Worm (Caenorhabditis elegans) whole organism, L1 larva: ENCODE measurements around the gene pha-1.

Source experiments
- C04F5.9 ChIP-seq: sonication (generic microtip); optimal IDR thresholded peaks from 2 replicates; lab custom pipeline; 2016; ENCODE audit warnings: missing genetic modification characterization, missing compliant biosample characterization
- F16B12.6 ChIP-seq: fragments of 150-350 bp; optimal IDR thresholded peaks from 2 replicates; lab custom pipeline; 2014; ENCODE audit warnings: missing biosample characterization, missing genetic modification characterization
- aha-1 ChIP-seq: fragments of 150-350 bp; optimal IDR thresholded peaks from 2 replicates; lab custom pipeline; 2014; ENCODE audit warnings: missing biosample characterization, missing genetic modification characterization
- alr-1 ChIP-seq: fragments of 200-800 bp; sonication (Bioruptor generic); optimal IDR thresholded peaks from 2 replicates; lab custom pipeline; 2018; ENCODE audit warnings: borderline replicate concordance, mild to moderate bottlenecking, missing genetic modification characterization, missing compliant biosample characterization
- ama-1 ChIP-seq: fragments of 150-350 bp; optimal IDR thresholded peaks from 2 replicates; lab custom pipeline; 2014
- blmp-1 ChIP-seq: fragments of 150-350 bp; optimal IDR thresholded peaks from 2 replicates; lab custom pipeline; 2014; ENCODE audit warnings: missing biosample characterization, missing genetic modification characterization
- ceh-82 ChIP-seq, 3 experiments: fragments of 150-350 bp in 1 of 3; sonication (generic microtip) in 2 of 3; optimal IDR thresholded peaks; 2 replicates each; lab custom pipeline; 2014 to 2017; ENCODE audit warnings: missing biosample characterization in 3 of 3, missing genetic modification characterization in 3 of 3
- ceh-88 ChIP-seq: fragments of 200-800 bp; sonication (Bioruptor generic); IDR thresholded peaks from 2 replicates; pipeline ENCODE4 v1.3.6; 2022; ENCODE audit warnings: missing genetic modification characterization, missing compliant biosample characterization
- dpl-1 ChIP-seq, 3 experiments: fragments of 150-350 bp in 2 of 3; sonication (generic microtip) in 1 of 3; optimal IDR thresholded peaks; 2 replicates each; lab custom pipeline; 2014 to 2017; ENCODE audit warnings: missing biosample characterization in 3 of 3, missing genetic modification characterization in 3 of 3, missing genetic modification reagents in 3 of 3
- dsc-1 ChIP-seq: sonication (generic microtip); optimal IDR thresholded peaks from 2 replicates; lab custom pipeline; 2016; ENCODE audit warnings: mild to moderate bottlenecking, missing genetic modification characterization, missing compliant biosample characterization
- efl-1 ChIP-seq, 4 experiments: fragments of 150-350 bp; optimal IDR thresholded peaks in 3 of 4; peaks in 1 of 4; 1 replicate in 1 of 4; 2 replicates in 3 of 4; lab custom pipeline; 2014; ENCODE audit warnings: missing biosample characterization in 2 of 4, missing genetic modification characterization in 2 of 4, missing genetic modification reagents in 2 of 4
- efl-3 ChIP-seq: fragments of 200-800 bp; sonication (Bioruptor generic); optimal IDR thresholded peaks from 2 replicates; lab custom pipeline; 2018; ENCODE audit warnings: mild to moderate bottlenecking, missing genetic modification characterization, missing compliant biosample characterization
- elt-2 ChIP-seq: sonication (generic microtip); optimal IDR thresholded peaks from 2 replicates; lab custom pipeline; 2016; ENCODE audit warnings: missing genetic modification characterization, mild to moderate bottlenecking, inconsistent platforms, missing compliant biosample characterization, missing genetic modification reagents
- fkh-8 ChIP-seq: sonication (generic microtip); optimal IDR thresholded peaks from 2 replicates; lab custom pipeline; 2016; ENCODE audit warnings: mild to moderate bottlenecking, missing genetic modification characterization, missing compliant biosample characterization
- fos-1 ChIP-seq: fragments of 150-350 bp; optimal IDR thresholded peaks from 2 replicates; lab custom pipeline; 2014; ENCODE audit warnings: missing biosample characterization, missing genetic modification characterization
- grh-1 ChIP-seq: fragments of 200-800 bp; sonication (Bioruptor generic); IDR thresholded peaks from 2 replicates; pipeline ENCODE4 v1.3.6; 2022; ENCODE audit warnings: missing genetic modification reagents, missing genetic modification characterization, missing compliant biosample characterization
- hlh-4 ChIP-seq: sonication (generic microtip); optimal IDR thresholded peaks from 2 replicates; lab custom pipeline; 2016; ENCODE audit warnings: mild to moderate bottlenecking, missing genetic modification characterization, missing compliant biosample characterization
- irx-1 ChIP-seq: sonication (generic microtip); optimal IDR thresholded peaks from 2 replicates; lab custom pipeline; 2016; ENCODE audit warnings: missing genetic modification characterization, missing compliant biosample characterization
- isw-1 ChIP-seq: fragments of 200-800 bp; sonication (Bioruptor generic); IDR thresholded peaks from 2 replicates; pipeline ENCODE4 v1.3.6; 2022; ENCODE audit warnings: missing genetic modification characterization, missing compliant biosample characterization
- jun-1 ChIP-seq: fragments of 150-350 bp; optimal IDR thresholded peaks from 2 replicates; lab custom pipeline; 2014; ENCODE audit warnings: missing biosample characterization, missing genetic modification reagents, missing genetic modification characterization
- lin-13 ChIP-seq: fragments of 150-350 bp; optimal IDR thresholded peaks from 2 replicates; lab custom pipeline; 2014; ENCODE audit warnings: missing biosample characterization, missing genetic modification reagents, missing genetic modification characterization
- lin-35 ChIP-seq, 2 experiments: fragments of 150-350 bp; optimal IDR thresholded peaks; 2 replicates each; lab custom pipeline; 2014; ENCODE audit warnings: missing biosample characterization in 2 of 2, missing genetic modification characterization in 2 of 2, missing genetic modification reagents in 2 of 2
- lin-39 ChIP-seq: fragments of 150-350 bp; optimal IDR thresholded peaks from 2 replicates; lab custom pipeline; 2014; ENCODE audit warnings: missing biosample characterization, missing genetic modification reagents, missing genetic modification characterization
- lsy-2 ChIP-seq, 2 experiments: fragments of 150-350 bp; optimal IDR thresholded peaks; 2 replicates each; lab custom pipeline; 2014; ENCODE audit warnings: missing biosample characterization in 2 of 2, missing genetic modification characterization in 2 of 2
- nhr-19 ChIP-seq: fragments of 200-800 bp; sonication (Bioruptor generic); conservative IDR thresholded peaks from 2 replicates; pipeline ENCODE4 v1.3.6; 2022; ENCODE audit warnings: missing genetic modification characterization, missing compliant biosample characterization
- nhr-20 ChIP-seq: sonication (generic microtip); optimal IDR thresholded peaks from 2 replicates; lab custom pipeline; 2016; ENCODE audit warnings: mild to moderate bottlenecking, missing genetic modification characterization, missing compliant biosample characterization
- nhr-237 ChIP-seq: fragments of 150-350 bp; optimal IDR thresholded peaks from 2 replicates; lab custom pipeline; 2014; ENCODE audit warnings: missing biosample characterization, missing genetic modification characterization
- nhr-47 ChIP-seq: sonication (generic microtip); optimal IDR thresholded peaks from 2 replicates; lab custom pipeline; 2016; ENCODE audit warnings: mild to moderate bottlenecking, missing genetic modification characterization, moderate library complexity, missing compliant biosample characterization
- nhr-77 ChIP-seq: fragments of 150-350 bp; optimal IDR thresholded peaks from 2 replicates; lab custom pipeline; 2014; ENCODE audit warnings: missing biosample characterization, missing genetic modification characterization
- nhr-84 ChIP-seq: sonication (generic microtip); optimal IDR thresholded peaks from 2 replicates; lab custom pipeline; 2017; ENCODE audit warnings: missing biosample characterization, missing genetic modification characterization
- nhr-85 ChIP-seq: sonication (generic microtip); peaks from one replicate; lab custom pipeline; 2016; ENCODE audit warnings: missing genetic modification characterization, inconsistent platforms, missing compliant biosample characterization
- pqm-1 ChIP-seq: sonication (generic microtip); optimal IDR thresholded peaks from 3 replicates; lab custom pipeline; 2017; ENCODE audit warnings: missing biosample characterization, missing genetic modification characterization
- rnt-1 ChIP-seq: sonication (generic microtip); optimal IDR thresholded peaks from 2 replicates; lab custom pipeline; 2016; ENCODE audit warnings: mild to moderate bottlenecking, missing genetic modification characterization, moderate library complexity, missing compliant biosample characterization
- skn-1 ChIP-seq: fragments of 150-350 bp; optimal IDR thresholded peaks from 2 replicates; lab custom pipeline; 2014; ENCODE audit warnings: missing biosample characterization, missing genetic modification characterization
- snu-23 ChIP-seq: sonication (generic microtip); optimal IDR thresholded peaks from 2 replicates; lab custom pipeline; 2016; ENCODE audit warnings: missing genetic modification characterization, missing compliant biosample characterization
- sox-4 ChIP-seq: sonication (generic microtip); optimal IDR thresholded peaks from 2 replicates; lab custom pipeline; 2016; ENCODE audit warnings: missing genetic modification characterization, missing compliant biosample characterization
- tlp-1 ChIP-seq: fragments of 150-350 bp; optimal IDR thresholded peaks from 2 replicates; lab custom pipeline; 2014; ENCODE audit warnings: missing biosample characterization, missing genetic modification characterization
- unc-130 ChIP-seq: fragments of 150-350 bp; optimal IDR thresholded peaks from 2 replicates; lab custom pipeline; 2017; ENCODE audit warnings: missing biosample characterization, missing genetic modification characterization, inconsistent platforms
- vab-15 ChIP-seq: sonication (generic microtip); optimal IDR thresholded peaks from 2 replicates; lab custom pipeline; 2017; ENCODE audit warnings: missing genotype, mild to moderate bottlenecking, missing genetic modification characterization, missing compliant biosample characterization

The pha-1 gene

ce11 chrIII:11141791-11142490 lies 10.4 kb downstream of the pha-1 start, which contains the start of the genes Y47D3A.1 and pola-1 (continued):
- TF ChIP-seq hlh-4 (no peak), lsy-2 (tag; optimal IDR thresholded peaks at IDR 0.05; lab: Kevin White, UChicago) (peak; percentile 77 to 91), elt-2 (peak; percentile 44), F16B12.6 (tag; lab: Kevin White, UChicago) (peak; percentile 67), skn-1 (tag; lab: Kevin White, UChicago) (peak; percentile 80), tlp-1 (no peak), C04F5.9 (peak; percentile 49), vab-15 (tag; lab: Kevin White, UChicago) (peak; percentile 36), ceh-82 (tag; optimal IDR thresholded peaks at IDR 0.05; lab: Kevin White, UChicago) (peak; percentile 58 to 94 (median 86)), dsc-1 (tag; lab: Kevin White, UChicago) (peak; percentile 34), lin-35 (GFP tag; optimal IDR thresholded peaks at IDR 0.05; lab: Kevin White, UChicago) (peak; percentile 92 to 97), blmp-1 (peak; percentile 70), lin-39 (tag; lab: Kevin White, UChicago) (peak; percentile 8), rnt-1 (peak; percentile 93), ama-1 (lab: Kevin White, UChicago) (no peak), nhr-84 (tag; lab: Kevin White, UChicago) (no peak), grh-1 (GFP tag; lab: Robert Waterston, UW) (0 out of 2 replicates have a peak, but pooled peaks have one; percentile 12), snu-23 (GFP tag; lab: Kevin White, UChicago) (peak; percentile 83), pqm-1 (tag; lab: Kevin White, UChicago) (no peak), isw-1 (peak; percentile 82), alr-1 (tag; lab: Kevin White, UChicago) (peak; percentile 74), unc-130 (tag; lab: Kevin White, UChicago) (peak; percentile 79), ceh-88 (GFP tag; lab: Robert Waterston, UW) (peak; percentile 30; the same call in 1 of the 2 replicates), nhr-77 (peak; percentile 40), fos-1 (tag; lab: Kevin White, UChicago) (peak; percentile 71), fkh-8 (peak; percentile 89), jun-1 (tag; lab: Kevin White, UChicago) (peak; percentile 52), nhr-47 (tag; lab: Kevin White, UChicago) (peak; percentile 86), aha-1 (no peak), irx-1 (tag; lab: Kevin White, UChicago) (peak; percentile 50), nhr-20 (peak; percentile 79), nhr-85 (tag; lab: Kevin White, UChicago) (peak; percentile 81), dpl-1 (GFP tag; optimal IDR thresholded peaks at IDR 0.05; lab: Kevin White, UChicago) (peak; percentile 93 to 94 (median 94)), efl-3 (GFP tag; lab: Kevin White, UChicago) (no peak), lin-13 (GFP tag; lab: Kevin White, UChicago) (peak; percentile 77), nhr-19 (GFP tag; lab: Robert Waterston, UW) (peak; percentile 74)

ce11 chrIII:11142908-11143307 lies 11.3 kb downstream of the pha-1 start:
- TF ChIP-seq nhr-237: no peak

ce11 chrIII:11149254-11149876 lies 17.8 kb downstream of the pha-1 start:
- TF ChIP-seq skn-1 (tag; lab: Kevin White, UChicago): peak; percentile 60
- no peak for TF ChIP-seq nhr-47 (tag; lab: Kevin White, UChicago)
- TF ChIP-seq tlp-1: no peak
- TF ChIP-seq sox-4 (tag; lab: Kevin White, UChicago): no peak
- peak in 1 of 3 experiments; percentile 12 for TF ChIP-seq dpl-1 (GFP tag; optimal IDR thresholded peaks at IDR 0.05; lab: Kevin White, UChicago)
- TF ChIP-seq vab-15 (tag; lab: Kevin White, UChicago): no peak
- TF ChIP-seq efl-1 (optimal IDR thresholded peaks at IDR 0.05; lab: Kevin White, UChicago): peak in 1 of 2 experiments; percentile 4
- TF ChIP-seq efl-1 (GFP tag; optimal IDR thresholded peaks at IDR 0.05 in 1 of 2; lab: Kevin White, UChicago): peak in 1 of 2 experiments; percentile 12
